Worm (Caenorhabditis elegans): ENCODE measurements around the gene ttc-39B.

DNA sequence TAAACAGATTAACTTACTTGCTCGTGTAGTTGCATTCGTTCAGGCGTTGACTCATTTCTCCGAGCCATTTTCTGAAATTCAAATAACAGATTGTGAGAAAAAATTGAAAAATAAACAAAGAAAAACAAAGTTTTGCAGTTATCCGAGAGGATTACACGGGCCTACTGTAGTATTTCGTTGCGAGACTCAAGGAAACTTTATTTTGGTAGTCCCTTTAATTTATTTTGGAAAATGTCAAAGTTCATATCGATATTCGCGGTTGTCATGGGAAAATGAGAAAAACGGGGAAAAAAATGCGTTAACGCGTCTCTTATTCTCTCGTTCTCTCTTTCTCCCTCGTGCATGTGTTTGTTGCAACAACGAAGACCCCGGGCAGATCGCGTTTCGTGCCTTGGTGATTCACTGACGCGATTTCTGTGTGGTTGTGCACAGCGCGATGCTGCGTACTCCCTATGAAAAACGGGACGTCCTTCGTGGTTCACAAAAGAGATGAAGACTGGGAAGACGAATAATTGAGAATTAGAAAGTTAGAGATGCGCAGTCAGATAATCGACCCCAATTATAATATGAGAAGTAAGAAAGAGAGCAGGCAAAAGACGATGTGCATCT, 2.5 kb downstream of the ttc-39B start, which contains the start of gene set-4:
- TF ChIP-seq klf-2 (GFP tag; conservative IDR thresholded peaks at IDR 0.05) = no peak
- TF ChIP-seq flt-1 (GFP tag; IDR thresholded peaks at IDR 0.05) = peak; percentile 52; the same call in 1 of the 2 replicates
- peak; percentile 77 for TF ChIP-seq cog-1 (tag; optimal IDR thresholded peaks at IDR 0.05)
- no peak for TF ChIP-seq ref-1 (GFP tag; conservative IDR thresholded peaks at IDR 0.05)
- TF ChIP-seq med-1 (GFP tag; optimal IDR thresholded peaks at IDR 0.05; ENCODE audit: insufficient read depth) = no peak
- TF ChIP-seq ztf-23 (GFP tag; IDR thresholded peaks at IDR 0.05) = peak; percentile 67; the same call in 1 of the 2 replicates
- no peak for TF ChIP-seq tab-1 (GFP tag; IDR thresholded peaks at IDR 0.05)
- no peak for TF ChIP-seq ztf-29 (GFP tag; IDR thresholded peaks at IDR 0.05)

Data from whole organism, midembryonic.